Fruit fly (Drosophila melanogaster): ENCODE measurements around the gene CG43092.

CG43092 gene

dm6 chr3R:22726771-22727455 lies 42.6 kb downstream of the CG43092 start, which contains the start of gene CG45049 (continued):
- TF ChIP-seq CG1233 (GFP tag; optimal IDR thresholded peaks at IDR 0.05): no peak
- peak; percentile 80 for TF ChIP-seq cg (GFP tag; optimal IDR thresholded peaks at IDR 0.05)
- no peak for TF ChIP-seq Poxn (GFP tag; IDR thresholded peaks at IDR 0.05)
- no peak for TF ChIP-seq CG8290 (GFP tag; optimal IDR thresholded peaks at IDR 0.05)
- peak in 1 of 2 experiments; percentile 5 for TF ChIP-seq CG8290 (tag; optimal IDR thresholded peaks at IDR 0.05)
- TF ChIP-seq twi (tag; optimal IDR thresholded peaks at IDR 0.05): no peak
- no peak for TF ChIP-seq her (GFP tag; optimal IDR thresholded peaks at IDR 0.05)
- TF ChIP-seq D (optimal IDR thresholded peaks at IDR 0.05): no peak
- no peak for TF ChIP-seq D (GFP tag; optimal IDR thresholded peaks at IDR 0.05)
- no peak for TF ChIP-seq ase (GFP tag; IDR thresholded peaks at IDR 0.05)
- TF ChIP-seq Aef1 (GFP tag; IDR thresholded peaks at IDR 0.05): peak; percentile 29; the same call in 2 of the 3 replicates
- no peak for TF ChIP-seq fru (optimal IDR thresholded peaks at IDR 0.05)
- no peak for TF ChIP-seq sob (GFP tag; IDR thresholded peaks at IDR 0.05)
- TF ChIP-seq insv (GFP tag; optimal IDR thresholded peaks at IDR 0.05): no peak
- TF ChIP-seq Asciz (GFP tag; optimal IDR thresholded peaks at IDR 0.05): no peak
- TF ChIP-seq maf-S (GFP tag; optimal IDR thresholded peaks at IDR 0.05): no peak
- TF ChIP-seq exex (tag; optimal IDR thresholded peaks at IDR 0.05): no peak
- no peak for TF ChIP-seq Hmx (GFP tag; optimal IDR thresholded peaks at IDR 0.05)
- TF ChIP-seq CG11696 (GFP tag; IDR thresholded peaks at IDR 0.05): no peak
- no peak for TF ChIP-seq Nf-YC (tag; optimal IDR thresholded peaks at IDR 0.05)
- TF ChIP-seq CG18599 (GFP tag; optimal IDR thresholded peaks at IDR 0.05): no peak
- no peak for TF ChIP-seq hkb (optimal IDR thresholded peaks at IDR 0.05)
- no peak for TF ChIP-seq hkb (GFP tag; IDR thresholded peaks at IDR 0.05)
- TF ChIP-seq CG18011 (GFP tag; optimal IDR thresholded peaks at IDR 0.05): no peak
- TF ChIP-seq bigmax (GFP tag; optimal IDR thresholded peaks at IDR 0.05): no peak
- TF ChIP-seq CG1647 (GFP tag; optimal IDR thresholded peaks at IDR 0.05): no peak
- TF ChIP-seq Nf-YA (GFP tag; IDR thresholded peaks at IDR 0.05): no peak
- TF ChIP-seq NfI (GFP tag; optimal IDR thresholded peaks at IDR 0.05): no peak
- TF ChIP-seq Jarid2 (GFP tag; optimal IDR thresholded peaks at IDR 0.05): no peak
- no peak for TF ChIP-seq grn (GFP tag; optimal IDR thresholded peaks at IDR 0.05)
- no peak for TF ChIP-seq CG7786 (GFP tag; optimal IDR thresholded peaks at IDR 0.05)
- TF ChIP-seq MTF-1 (GFP tag; optimal IDR thresholded peaks at IDR 0.05; ENCODE audit: borderline replicate concordance): no peak
- TF ChIP-seq Lim3 (GFP tag; IDR thresholded peaks at IDR 0.05): no peak
- peak; percentile 65 for TF ChIP-seq sna (GFP tag; IDR thresholded peaks at IDR 0.05; ENCODE audit: partially characterized antibody)
- TF ChIP-seq sd (tag; optimal IDR thresholded peaks at IDR 0.05): no peak
- no peak for TF ChIP-seq CG4707 (GFP tag; optimal IDR thresholded peaks at IDR 0.05)
- TF ChIP-seq Dek (tag; optimal IDR thresholded peaks at IDR 0.05): no peak
- TF ChIP-seq kah (GFP tag; optimal IDR thresholded peaks at IDR 0.05): no peak
- TF ChIP-seq sima (GFP tag; optimal IDR thresholded peaks at IDR 0.05): no peak
- TF ChIP-seq gt (GFP tag; IDR thresholded peaks at IDR 0.05): no peak
- no peak for TF ChIP-seq CG17829 (tag; optimal IDR thresholded peaks at IDR 0.05)
- no peak for TF ChIP-seq klu (GFP tag; IDR thresholded peaks at IDR 0.05)
- TF ChIP-seq Dbx (GFP tag; IDR thresholded peaks at IDR 0.05): no peak
- TF ChIP-seq CkIIα-i1 (GFP tag; IDR thresholded peaks at IDR 0.05): no peak
- no peak for TF ChIP-seq cas (GFP tag; IDR thresholded peaks at IDR 0.05)
- no peak for TF ChIP-seq CG10209 (GFP tag; optimal IDR thresholded peaks at IDR 0.05)
- TF ChIP-seq CG30431 (GFP tag; optimal IDR thresholded peaks at IDR 0.05): no peak
- TF ChIP-seq peb (GFP tag; IDR thresholded peaks at IDR 0.05): no peak
- no peak for TF ChIP-seq nom (GFP tag; optimal IDR thresholded peaks at IDR 0.05)
- no peak for TF ChIP-seq Nf-YB (GFP tag; optimal IDR thresholded peaks at IDR 0.05)
- no peak for TF ChIP-seq vfl (GFP tag; optimal IDR thresholded peaks at IDR 0.05)
- peak; percentile 37; the same call in 1 of the 2 replicates for TF ChIP-seq CG6272 (GFP tag; IDR thresholded peaks at IDR 0.05)

All from whole organism, embryonic.